Worm (Caenorhabditis elegans): ENCODE measurements around the gene Y7A5A.7.

Gene Y7A5A.7

ce11 chrX:15811341-15811740 is 7.4 kb upstream of the Y7A5A.7 start:
- TF ChIP-seq elt-2 (tag; optimal IDR thresholded peaks at IDR 0.05) = no peak
- TF ChIP-seq sdc-2 (tag; optimal IDR thresholded peaks at IDR 0.05) = peak; percentile 90
- no peak for TF ChIP-seq ceh-24 (tag; optimal IDR thresholded peaks at IDR 0.05)
- TF ChIP-seq ceh-30 (tag; optimal IDR thresholded peaks at IDR 0.05) = no peak
- no peak for TF ChIP-seq sox-2 (GFP tag; IDR thresholded peaks at IDR 0.05)
- no peak for TF ChIP-seq C08G9.2 (tag; optimal IDR thresholded peaks at IDR 0.05)
- TF ChIP-seq ceh-18 (tag; optimal IDR thresholded peaks at IDR 0.05) = no peak

- TF ChIP-seq C38D4.7 (GFP tag; optimal IDR thresholded peaks at IDR 0.05) = no peak
- no peak for TF ChIP-seq ceh-14 (tag; optimal IDR thresholded peaks at IDR 0.05)
- TF ChIP-seq gmeb-2 (tag; optimal IDR thresholded peaks at IDR 0.05) = no peak
- TF ChIP-seq dmd-4 (tag; optimal IDR thresholded peaks at IDR 0.05; ENCODE audit: borderline replicate concordance) = no peak
- TF ChIP-seq madf-2 (tag; optimal IDR thresholded peaks at IDR 0.05) = no peak
- no peak for TF ChIP-seq nfya-1 (tag; optimal IDR thresholded peaks at IDR 0.05)
- TF ChIP-seq ceh-19 (GFP tag; optimal IDR thresholded peaks at IDR 0.05) = no peak
- no peak for TF ChIP-seq eyg-1 (tag; optimal IDR thresholded peaks at IDR 0.05)
- no peak for TF ChIP-seq C08G9.2 (tag; optimal IDR thresholded peaks at IDR 0.05)
Measured at ce11 chrX:15801827-15802226, 2.1 kb downstream of the Y7A5A.7 start.

- TF ChIP-seq ceh-18 (tag; optimal IDR thresholded peaks at IDR 0.05) = no peak
- TF ChIP-seq ama-1 (optimal IDR thresholded peaks at IDR 0.05) = no peak
- TF ChIP-seq ceh-48 (tag; optimal IDR thresholded peaks at IDR 0.05) = no peak
Measured at ce11 chrX:15799595-15799994, 4.4 kb downstream of the Y7A5A.7 start, which contains the start of gene Y7A5A.6. Gene Y7A5A.6 (minus strand): TSS chrX:15799695.

- TF ChIP-seq fkh-10 (GFP tag; optimal IDR thresholded peaks at IDR 0.05) = no peak
- no peak for TF ChIP-seq pat-9 (tag; optimal IDR thresholded peaks at IDR 0.05)
- no peak for TF ChIP-seq gmeb-2 (tag; optimal IDR thresholded peaks at IDR 0.05)
- TF ChIP-seq odd-2 (tag; optimal IDR thresholded peaks at IDR 0.05) = no peak
- no peak for TF ChIP-seq nhr-11 (tag; optimal IDR thresholded peaks at IDR 0.05)
- TF ChIP-seq pha-4 (tag; optimal IDR thresholded peaks at IDR 0.05) = no peak
- no peak for TF ChIP-seq eyg-1 (tag; optimal IDR thresholded peaks at IDR 0.05)
- TF ChIP-seq unc-55 (GFP tag; optimal IDR thresholded peaks at IDR 0.05) = no peak
- no peak for TF ChIP-seq unc-3 (GFP tag; conservative IDR thresholded peaks at IDR 0.05)
- TF ChIP-seq unc-3 (tag; optimal IDR thresholded peaks at IDR 0.05) = no peak
- TF ChIP-seq ceh-2 (tag; optimal IDR thresholded peaks at IDR 0.05) = no peak
- TF ChIP-seq K02D7.2 (tag; optimal IDR thresholded peaks at IDR 0.05) = no peak
- TF ChIP-seq ets-4 (tag; optimal IDR thresholded peaks at IDR 0.05) = no peak
- no peak for TF ChIP-seq Y22D7AL.16 (tag; optimal IDR thresholded peaks at IDR 0.05)
- no peak for TF ChIP-seq sox-4 (tag; optimal IDR thresholded peaks at IDR 0.05)
- no peak for TF ChIP-seq ref-2 (tag; optimal IDR thresholded peaks at IDR 0.05)
- TF ChIP-seq elt-2 (tag; optimal IDR thresholded peaks at IDR 0.05) = no peak
- TF ChIP-seq tbx-7 (tag; optimal IDR thresholded peaks at IDR 0.05) = no peak
- TF ChIP-seq npax-4 (tag; optimal IDR thresholded peaks at IDR 0.05) = no peak
- no peak for TF ChIP-seq mec-3 (tag; optimal IDR thresholded peaks at IDR 0.05; ENCODE audit: borderline replicate concordance)
Measured at ce11 chrX:15796633-15797032, 7.3 kb downstream of the Y7A5A.7 start.

ce11 chrX:15794977-15795376 is 9.0 kb downstream of the Y7A5A.7 start, which contains the start of gene Y7A5A.10:
Gene Y7A5A.10 (minus strand): TSS chrX:15795077.
- TF ChIP-seq unc-55 (GFP tag; optimal IDR thresholded peaks at IDR 0.05) (no peak), ceh-24 (tag; optimal IDR thresholded peaks at IDR 0.05) (no peak), T23F11.4 (GFP tag; optimal IDR thresholded peaks at IDR 0.05) (no peak), hlh-13 (GFP tag; optimal IDR thresholded peaks at IDR 0.05) (no peak), tbx-7 (tag; optimal IDR thresholded peaks at IDR 0.05) (no peak), hlh-6 (tag; optimal IDR thresholded peaks at IDR 0.05) (no peak), pros-1 (tag; optimal IDR thresholded peaks at IDR 0.05) (no peak), tbx-2 (tag; optimal IDR thresholded peaks at IDR 0.05) (no peak), pat-9 (tag; optimal IDR thresholded peaks at IDR 0.05) (no peak)

All from whole organism, late embryonic.